Fruit fly (Drosophila melanogaster): ENCODE measurements around the gene yps.

dm6 chr3L:12131918-12132317 lies 7.0 kb upstream of the yps start, which contains the start of gene DEF8:
- TF ChIP-seq psq (optimal IDR thresholded peaks at IDR 0.05) (no peak), Sin3A (optimal IDR thresholded peaks at IDR 0.05) (no peak), ttk (optimal IDR thresholded peaks at IDR 0.05) (no peak), h (optimal IDR thresholded peaks at IDR 0.05) (no peak), Myc (optimal IDR thresholded peaks at IDR 0.05) (no peak)
